Fruit fly (Drosophila melanogaster) whole organism, embryonic: ENCODE data around the gene CG17549.

Experiments used
- ATbp ChIP-seq: fragments of 200-800 bp; sonication (Bioruptor generic); optimal IDR thresholded peaks from 2 replicates; lab custom pipeline; 2017; ENCODE audit warnings: missing biosample characterization, mild to moderate bottlenecking, missing genetic modification characterization, missing genetic modification reagents
- Atf-2 ChIP-seq: fragments of 200-800 bp; sonication (Bioruptor generic); optimal IDR thresholded peaks from 2 replicates; lab custom pipeline; 2016; ENCODE audit warnings: missing biosample characterization, missing genetic modification characterization
- Atf3 ChIP-seq: fragments of 200-800 bp; sonication (Bioruptor generic); optimal IDR thresholded peaks from 3 replicates; lab custom pipeline; 2016; ENCODE audit warnings: missing biosample characterization, missing genetic modification characterization
- Atf6 ChIP-seq: fragments of 200-800 bp; sonication (Bioruptor generic); IDR thresholded peaks from 2 replicates; pipeline ENCODE4 v1.3.6; 2022; ENCODE audit warnings: missing biosample characterization, missing genetic modification characterization
- Blimp-1 ChIP-seq: fragments of 200-800 bp; sonication (Bioruptor generic); optimal IDR thresholded peaks from 3 replicates; lab custom pipeline; 2018; ENCODE audit warnings: missing biosample characterization, missing genetic modification characterization, mild to moderate bottlenecking, moderate library complexity, missing genetic modification reagents
- BtbVII ChIP-seq: fragments of 200-800 bp; sonication (Bioruptor generic); optimal IDR thresholded peaks from 3 replicates; lab custom pipeline; 2017; ENCODE audit warnings: missing biosample characterization, mild to moderate bottlenecking, missing genetic modification characterization
- CG11695 ChIP-seq: fragments of 200-800 bp; sonication (Bioruptor generic); IDR thresholded peaks from 3 replicates; pipeline ENCODE4 v1.3.6; 2022; ENCODE audit warnings: missing biosample characterization, missing genetic modification characterization
- CG12236 ChIP-seq: fragments of 200-800 bp; sonication (Bioruptor generic); optimal IDR thresholded peaks from 2 replicates; lab custom pipeline; 2016; ENCODE audit warnings: missing biosample characterization, missing genetic modification characterization
- CG12391 ChIP-seq: fragments of 200-800 bp; sonication (Bioruptor generic); optimal IDR thresholded peaks from 3 replicates; lab custom pipeline; 2018; ENCODE audit warnings: missing biosample characterization, mild to moderate bottlenecking, missing genetic modification characterization, moderate library complexity
- CG13775 ChIP-seq: fragments of 200-800 bp; sonication (Bioruptor generic); optimal IDR thresholded peaks from 3 replicates; lab custom pipeline; 2017; ENCODE audit warnings: missing biosample characterization, mild to moderate bottlenecking, missing genetic modification characterization
- CG13894 ChIP-seq: fragments of 200-800 bp; sonication (Bioruptor generic); optimal IDR thresholded peaks from 3 replicates; lab custom pipeline; 2018; ENCODE audit warnings: missing biosample characterization, mild to moderate bottlenecking, missing genetic modification characterization, moderate library complexity
- CG1603 ChIP-seq: fragments of 200-800 bp; sonication (Bioruptor generic); optimal IDR thresholded peaks from 2 replicates; lab custom pipeline; 2019; ENCODE audit warnings: missing biosample characterization, mild to moderate bottlenecking, missing genetic modification characterization, moderate library complexity
- CG4404 ChIP-seq: fragments of 200-800 bp; sonication (Bioruptor generic); IDR thresholded peaks from 2 replicates; pipeline ENCODE4 v1.3.6; 2022; ENCODE audit warnings: missing biosample characterization, missing genetic modification characterization
- CG5245 ChIP-seq: fragments of 200-800 bp; sonication (Bioruptor generic); optimal IDR thresholded peaks from 3 replicates; lab custom pipeline; 2016; ENCODE audit warnings: missing biosample characterization, missing genetic modification characterization
- CG6272 ChIP-seq: fragments of 200-800 bp; sonication (Bioruptor generic); IDR thresholded peaks from 2 replicates; pipeline ENCODE4 v1.3.6; 2022; ENCODE audit warnings: missing biosample characterization, missing genetic modification characterization
- CG6813 ChIP-seq: fragments of 200-800 bp; sonication (Bioruptor generic); optimal IDR thresholded peaks from 2 replicates; lab custom pipeline; 2017; ENCODE audit warnings: missing biosample characterization, missing genetic modification characterization, mild to moderate bottlenecking, moderate library complexity, missing genetic modification reagents
- CG7745 ChIP-seq: fragments of 200-800 bp; sonication (Bioruptor generic); optimal IDR thresholded peaks from 2 replicates; lab custom pipeline; 2018; ENCODE audit warnings: missing biosample characterization, mild to moderate bottlenecking, missing genetic modification characterization, moderate library complexity
- CG7928 ChIP-seq: fragments of 200-800 bp; sonication (Bioruptor generic); optimal IDR thresholded peaks from 2 replicates; lab custom pipeline; 2017; ENCODE audit warnings: missing biosample characterization, mild to moderate bottlenecking, missing genetic modification characterization
- CG9876 ChIP-seq: fragments of 200-800 bp; sonication (Bioruptor generic); optimal IDR thresholded peaks from 2 replicates; lab custom pipeline; 2016; ENCODE audit warnings: missing biosample characterization, missing genetic modification characterization
- Dbx ChIP-seq: fragments of 200-800 bp; sonication (Bioruptor generic); IDR thresholded peaks from 3 replicates; pipeline ENCODE4 v1.3.6; 2022; ENCODE audit warnings: missing biosample characterization, missing genetic modification characterization
- Fer1 ChIP-seq: fragments of 200-800 bp; sonication (Bioruptor generic); optimal IDR thresholded peaks from 2 replicates; lab custom pipeline; 2017; ENCODE audit warnings: missing biosample characterization, mild to moderate bottlenecking, missing genetic modification characterization
- GATAe ChIP-seq: fragments of 200-800 bp; sonication (Bioruptor generic); conservative IDR thresholded peaks from 2 replicates; pipeline ENCODE4 v1.3.6; 2022; ENCODE audit warnings: missing biosample characterization, missing genetic modification characterization
- Hmx ChIP-seq: fragments of 200-800 bp; sonication (Bioruptor generic); optimal IDR thresholded peaks from 2 replicates; lab custom pipeline; 2016; ENCODE audit warnings: missing biosample characterization, missing genetic modification characterization
- Lhr ChIP-seq: fragments of 200-800 bp; sonication (Bioruptor generic); optimal IDR thresholded peaks from 3 replicates; lab custom pipeline; 2017; ENCODE audit warnings: mild to moderate bottlenecking, missing biosample characterization, missing genetic modification reagents, missing genetic modification characterization
- Lpt ChIP-seq: fragments of >200 bp; optimal IDR thresholded peaks from 2 replicates; lab custom pipeline; 2018; ENCODE audit warnings: missing biosample characterization, missing genetic modification characterization
- MTF-1 ChIP-seq: fragments of 200-800 bp; sonication (Bioruptor generic); optimal IDR thresholded peaks from 2 replicates; lab custom pipeline; 2018; ENCODE audit warnings: missing biosample characterization, mild to moderate bottlenecking, missing genetic modification characterization, borderline replicate concordance
- Poxn ChIP-seq: fragments of 200-800 bp; sonication (Bioruptor generic); IDR thresholded peaks from 2 replicates; pipeline ENCODE4 v1.3.6; 2022; ENCODE audit warnings: missing biosample characterization, missing genetic modification characterization
- ase ChIP-seq: fragments of 200-800 bp; sonication (Bioruptor generic); IDR thresholded peaks from 3 replicates; pipeline ENCODE4 v1.3.6; 2022; ENCODE audit warnings: missing biosample characterization, missing genetic modification characterization
- ci ChIP-seq: fragments of 200-800 bp; sonication (Bioruptor generic); IDR thresholded peaks from 3 replicates; pipeline ENCODE4 v1.3.6; 2022; ENCODE audit warnings: missing biosample characterization, missing genetic modification characterization
- crc ChIP-seq: fragments of 200-800 bp; sonication (Bioruptor generic); optimal IDR thresholded peaks from 2 replicates; lab custom pipeline; 2016; ENCODE audit warnings: missing biosample characterization, missing genetic modification characterization
- crp ChIP-seq, 2 experiments: fragments of 200-800 bp; sonication (Bioruptor generic); optimal IDR thresholded peaks; 2 replicates in 1 of 2; 3 replicates in 1 of 2; lab custom pipeline; 2017; ENCODE audit warnings: missing biosample characterization in 2 of 2, missing genetic modification characterization in 2 of 2, mild to moderate bottlenecking in 1 of 2, moderate library complexity in 1 of 2
- dm ChIP-seq: fragments of 200-800 bp; sonication (Bioruptor generic); optimal IDR thresholded peaks from 3 replicates; lab custom pipeline; 2016; ENCODE audit warnings: missing biosample characterization, missing genetic modification characterization
- ems ChIP-seq: fragments of 200-800 bp; sonication (Bioruptor generic); optimal IDR thresholded peaks from 3 replicates; lab custom pipeline; 2016; ENCODE audit warnings: missing biosample characterization, missing genetic modification characterization
- fd3F ChIP-seq: fragments of 200-800 bp; sonication (Bioruptor generic); optimal IDR thresholded peaks from 2 replicates; lab custom pipeline; 2018; ENCODE audit warnings: missing biosample characterization, mild to moderate bottlenecking, missing genetic modification characterization, moderate library complexity
- gt ChIP-seq: fragments of 200-800 bp; sonication (Bioruptor generic); IDR thresholded peaks from 2 replicates; pipeline ENCODE4 v1.3.6; 2022; ENCODE audit warnings: missing biosample characterization, missing genetic modification characterization
- hbn ChIP-seq: fragments of 200-800 bp; sonication (Bioruptor generic); IDR thresholded peaks from 2 replicates; pipeline ENCODE4 v1.3.6; 2022; ENCODE audit warnings: missing biosample characterization, missing genetic modification characterization; ENCODE audit not compliant: partially characterized antibody
- hkb ChIP-seq, 2 experiments: fragments of 200-800 bp in 1 of 2; fragments of >200 bp in 1 of 2; sonication (Bioruptor generic) in 1 of 2; IDR thresholded peaks in 1 of 2; optimal IDR thresholded peaks in 1 of 2; 2 replicates each; pipeline versions ENCODE4 v1.3.6 to Lab custom; 2017 to 2022; ENCODE audit warnings: missing biosample characterization in 1 of 2, missing genetic modification characterization in 1 of 2
- luna ChIP-seq: fragments of 200-800 bp; sonication (Bioruptor generic); optimal IDR thresholded peaks from 2 replicates; lab custom pipeline; 2016; ENCODE audit warnings: missing biosample characterization, missing genetic modification characterization
- nerfin-2 ChIP-seq: fragments of 200-800 bp; sonication (Bioruptor generic); IDR thresholded peaks from 2 replicates; pipeline ENCODE4 v1.3.6; 2022; ENCODE audit warnings: missing biosample characterization, missing genetic modification characterization; ENCODE audit not compliant: partially characterized antibody
- nmo ChIP-seq: fragments of 200-800 bp; sonication (Bioruptor generic); optimal IDR thresholded peaks from 2 replicates; lab custom pipeline; 2018; ENCODE audit warnings: missing biosample characterization, mild to moderate bottlenecking, missing genetic modification characterization, moderate library complexity
- peb ChIP-seq: fragments of 200-800 bp; sonication (Bioruptor generic); IDR thresholded peaks from 2 replicates; pipeline ENCODE4 v1.3.6; 2022; ENCODE audit warnings: missing biosample characterization, missing genetic modification characterization
- pfk ChIP-seq: fragments of 200-800 bp; sonication (Bioruptor generic); optimal IDR thresholded peaks from 2 replicates; lab custom pipeline; 2018; ENCODE audit warnings: missing biosample characterization, mild to moderate bottlenecking, missing genetic modification characterization, moderate library complexity
- pita ChIP-seq: fragments of 200-800 bp; sonication (Bioruptor generic); optimal IDR thresholded peaks from 2 replicates; lab custom pipeline; 2017; ENCODE audit warnings: missing biosample characterization, mild to moderate bottlenecking, missing genetic modification characterization
- repo ChIP-seq: fragments of 200-800 bp; sonication (Bioruptor generic); optimal IDR thresholded peaks from 2 replicates; lab custom pipeline; 2016; ENCODE audit warnings: missing biosample characterization, missing genetic modification characterization
- sens-2 ChIP-seq: fragments of 200-800 bp; sonication (Bioruptor generic); IDR thresholded peaks from 2 replicates; pipeline ENCODE4 v1.3.6; 2022; ENCODE audit warnings: missing biosample characterization, missing genetic modification characterization
- shn ChIP-seq: fragments of 200-800 bp; sonication (Bioruptor generic); optimal IDR thresholded peaks from 3 replicates; lab custom pipeline; 2016; ENCODE audit warnings: missing biosample characterization, missing genetic modification characterization
- sna ChIP-seq: fragments of 200-800 bp; sonication (Bioruptor generic); IDR thresholded peaks from 2 replicates; pipeline ENCODE4 v1.3.6; 2022; ENCODE audit warnings: missing biosample characterization, missing genetic modification characterization; ENCODE audit not compliant: partially characterized antibody

CG17549 gene

DNA sequence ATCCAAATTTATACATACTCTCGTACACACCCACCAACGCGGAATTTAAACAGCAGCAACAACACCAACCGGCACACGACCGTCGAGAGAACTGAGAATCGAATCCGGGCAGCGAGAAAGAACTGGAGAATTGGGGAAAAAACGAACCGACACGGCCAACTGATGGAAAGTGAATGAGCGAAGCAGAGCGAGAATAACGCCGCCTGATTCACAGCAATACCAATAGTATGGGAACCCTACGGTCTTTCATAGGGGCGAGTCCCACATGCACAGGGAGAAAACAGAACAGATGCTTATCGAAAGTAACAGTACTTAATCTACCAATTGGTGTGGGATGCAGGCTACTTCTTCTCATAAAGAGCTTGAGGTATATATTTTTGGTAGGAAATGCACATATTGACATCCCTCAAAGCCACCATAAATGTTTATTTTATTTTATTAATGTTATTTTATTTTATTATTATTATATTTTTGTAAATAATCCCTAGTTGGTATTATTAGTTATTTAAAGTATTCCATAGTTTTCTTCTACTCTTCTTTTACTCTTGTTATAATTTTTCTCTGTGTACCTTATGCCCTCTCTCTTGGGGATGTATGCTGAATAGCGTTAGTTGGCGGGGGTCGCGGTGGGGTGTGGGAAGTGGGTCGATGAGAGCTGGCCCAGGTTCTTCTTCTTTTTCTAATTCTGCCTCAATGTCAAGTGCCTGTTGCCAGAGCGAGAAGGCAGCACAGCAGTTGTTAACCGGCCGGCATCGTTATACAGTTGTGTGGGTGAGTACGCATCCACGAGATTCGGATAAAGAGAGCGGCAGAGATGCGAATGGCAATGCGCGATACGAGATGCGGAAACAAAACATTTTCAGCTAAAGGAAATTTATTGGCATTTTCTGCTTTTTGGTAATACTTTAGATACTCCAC is 8.7 kb upstream of the CG17549 start, which contains the start of gene CG17544 (continued):
- TF ChIP-seq hbn (no peak), CG9876 (GFP tag; lab: Kevin White, UChicago) (no peak), GATAe (GFP tag; lab: Robert Waterston, UW) (no peak), BtbVII (GFP tag; lab: Kevin White, UChicago) (peak; percentile 84), Atf3 (no peak), crc (GFP tag; lab: Kevin White, UChicago) (no peak), CG7928 (GFP tag; lab: Kevin White, UChicago) (no peak), CG1603 (peak; percentile 13), Fer1 (GFP tag; lab: Kevin White, UChicago) (peak; percentile 87), peb (GFP tag; lab: Robert Waterston, UW) (no peak), Hmx (GFP tag; lab: Kevin White, UChicago) (no peak), Dbx (GFP tag; lab: Robert Waterston, UW) (peak; percentile 76; the same call in 1 of the 3 replicates), CG13775 (GFP tag; lab: Kevin White, UChicago) (peak; percentile 89), pita (no peak), sna (GFP tag; lab: Robert Waterston, UW) (no peak), pfk (GFP tag; lab: Kevin White, UChicago) (peak; percentile 3), CG13894 (peak; percentile 84), nmo (GFP tag; lab: Kevin White, UChicago) (peak; percentile 56), hkb (optimal IDR thresholded peaks at IDR 0.05; lab: Kevin White, UChicago) (no peak), hkb (GFP tag; IDR thresholded peaks at IDR 0.05; lab: Robert Waterston, UW) (no peak; the same call in none of the 2 replicates), repo (GFP tag; lab: Kevin White, UChicago) (no peak), ase (GFP tag; lab: Robert Waterston, UW) (peak; percentile 49; the same call in 1 of the 3 replicates), MTF-1 (GFP tag; lab: Kevin White, UChicago) (peak; percentile 32), Lpt (no peak), Lhr (GFP tag; lab: Kevin White, UChicago) (peak; percentile 8), CG11695 (GFP tag; lab: Robert Waterston, UW) (0 out of 3 replicates have a peak, but pooled peaks have one; percentile 64), Atf-2 (GFP tag; lab: Kevin White, UChicago) (no peak), Atf6 (GFP tag; lab: Robert Waterston, UW) (peak; percentile 57), gt (no peak), nerfin-2 (GFP tag; lab: Robert Waterston, UW) (no peak), CG5245 (no peak), CG12391 (peak; percentile 80), sens-2 (GFP tag; lab: Robert Waterston, UW) (peak; percentile 60; the same call in 1 of the 2 replicates), CG12236 (GFP tag; lab: Kevin White, UChicago) (no peak), dm (no peak), ATbp (peak; percentile 70), Poxn (GFP tag; lab: Robert Waterston, UW) (0 out of 2 replicates have a peak, but pooled peaks have one; percentile 51), shn (GFP tag; lab: Kevin White, UChicago) (no peak), luna (no peak), CG6813 (GFP tag; lab: Kevin White, UChicago) (peak; percentile 81), CG7745 (no peak), Blimp-1 (GFP tag; lab: Kevin White, UChicago) (peak; percentile 69), fd3F (GFP tag; lab: Kevin White, UChicago) (peak; percentile 53), ems (GFP tag; lab: Kevin White, UChicago) (no peak), CG4404 (peak; percentile 67), CG6272 (peak; percentile 13), crp (GFP tag; optimal IDR thresholded peaks at IDR 0.05; lab: Kevin White, UChicago) (peak in 1 of 2 experiments; percentile 34), ci (GFP tag; lab: Robert Waterston, UW) (peak; percentile 55)
